Fruit fly (Drosophila melanogaster): Measurements from ENCODE around the gene DIP-gamma.

Gene DIP-gamma

DNA sequence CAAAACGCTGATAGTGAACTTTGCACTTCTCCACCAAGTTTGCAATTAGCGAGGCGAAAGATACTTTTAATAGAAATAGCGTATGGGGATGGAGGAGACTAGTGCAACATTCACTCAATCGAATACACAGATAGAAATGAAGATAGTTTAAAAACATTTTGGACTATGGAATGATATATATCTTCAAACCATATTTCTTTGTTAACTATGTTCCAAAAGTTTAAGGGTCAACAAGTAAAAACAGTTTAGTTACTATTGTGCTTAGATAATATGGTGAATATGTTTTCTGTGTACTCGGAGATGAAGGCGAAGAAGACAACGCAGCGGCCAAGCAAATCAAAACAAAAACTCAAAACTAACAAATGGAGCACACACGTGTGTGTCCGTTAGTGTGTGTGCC lies 66.0 kb downstream of the DIP-gamma start:
- TF ChIP-seq fd59A (GFP tag; optimal IDR thresholded peaks at IDR 0.05) (no peak), net (GFP tag; optimal IDR thresholded peaks at IDR 0.05) (no peak), CG6854 (GFP tag; optimal IDR thresholded peaks at IDR 0.05) (no peak), pdm3 (GFP tag; optimal IDR thresholded peaks at IDR 0.05) (no peak), Hr4 (GFP tag; optimal IDR thresholded peaks at IDR 0.05) (peak; percentile 41), Sox102F (GFP tag; optimal IDR thresholded peaks at IDR 0.05) (no peak), Ets21C (GFP tag; optimal IDR thresholded peaks at IDR 0.05) (no peak), CG3919 (GFP tag; optimal IDR thresholded peaks at IDR 0.05) (peak; percentile 16), eg (GFP tag; IDR thresholded peaks at IDR 0.05) (peak; percentile 60), Hr39 (GFP tag; optimal IDR thresholded peaks at IDR 0.05) (no peak), CG1621 (tag; optimal IDR thresholded peaks at IDR 0.05) (no peak), CG6808 (GFP tag; optimal IDR thresholded peaks at IDR 0.05) (no peak), Smox (GFP tag; optimal IDR thresholded peaks at IDR 0.05) (no peak), salr (GFP tag; optimal IDR thresholded peaks at IDR 0.05) (no peak), CG3032 (tag; optimal IDR thresholded peaks at IDR 0.05) (no peak), fd85E (GFP tag; optimal IDR thresholded peaks at IDR 0.05) (no peak), CG6276 (GFP tag; optimal IDR thresholded peaks at IDR 0.05) (peak; percentile 35), CG9139 (GFP tag; optimal IDR thresholded peaks at IDR 0.05) (no peak), spab (GFP tag; optimal IDR thresholded peaks at IDR 0.05) (no peak), esn (GFP tag; optimal IDR thresholded peaks at IDR 0.05) (no peak), Eip75B (GFP tag; optimal IDR thresholded peaks at IDR 0.05) (no peak), Met (GFP tag; optimal IDR thresholded peaks at IDR 0.05) (no peak), CG10631 (GFP tag; optimal IDR thresholded peaks at IDR 0.05) (peak; percentile 22), Lpt (GFP tag; optimal IDR thresholded peaks at IDR 0.05) (no peak), CG8119 (GFP tag; IDR thresholded peaks at IDR 0.05) (peak; percentile 50; the same call in 1 of the 3 replicates), Hr38 (GFP tag; optimal IDR thresholded peaks at IDR 0.05) (no peak), CG11902 (GFP tag; optimal IDR thresholded peaks at IDR 0.05) (no peak), dsx (GFP tag; optimal IDR thresholded peaks at IDR 0.05; ENCODE audit: poor library complexity, severe bottlenecking) (no peak), CG31627 (GFP tag; optimal IDR thresholded peaks at IDR 0.05) (no peak), lz (GFP tag; optimal IDR thresholded peaks at IDR 0.05) (no peak), achi (GFP tag; optimal IDR thresholded peaks at IDR 0.05) (peak; percentile 22), CG4318 (GFP tag; optimal IDR thresholded peaks at IDR 0.05) (no peak), CG6163 (GFP tag; IDR thresholded peaks at IDR 0.05) (peak; percentile 36; the same call in 1 of the 3 replicates), CG15336 (GFP tag; IDR thresholded peaks at IDR 0.05) (peak; percentile 53; the same call in 1 of the 2 replicates), Sox14 (GFP tag; optimal IDR thresholded peaks at IDR 0.05) (no peak), CG32006 (GFP tag; optimal IDR thresholded peaks at IDR 0.05) (peak; percentile 44), CG11762 (GFP tag; optimal IDR thresholded peaks at IDR 0.05; ENCODE audit: insufficient read depth) (no peak), CG7368 (GFP tag; optimal IDR thresholded peaks at IDR 0.05) (no peak), dac (GFP tag; optimal IDR thresholded peaks at IDR 0.05) (no peak), Sox15 (GFP tag; optimal IDR thresholded peaks at IDR 0.05) (no peak), CG16779 (tag; optimal IDR thresholded peaks at IDR 0.05) (no peak), CG8632 (GFP tag; optimal IDR thresholded peaks at IDR 0.05) (no peak), Blimp-1 (GFP tag; optimal IDR thresholded peaks at IDR 0.05) (no peak), CG11294 (GFP tag; IDR thresholded peaks at IDR 0.05) (no peak), fkh (GFP tag; optimal IDR thresholded peaks at IDR 0.05) (no peak), acj6 (GFP tag; optimal IDR thresholded peaks at IDR 0.05) (no peak), topi (GFP tag; optimal IDR thresholded peaks at IDR 0.05) (no peak), svp (GFP tag) (no peak), Ets96B (tag; optimal IDR thresholded peaks at IDR 0.05) (no peak), CG10669 (GFP tag; optimal IDR thresholded peaks at IDR 0.05) (no peak), cyc (GFP tag; optimal IDR thresholded peaks at IDR 0.05) (no peak), Gug (GFP tag; IDR thresholded peaks at IDR 0.05) (no peak), CG34406 (GFP tag; optimal IDR thresholded peaks at IDR 0.05) (no peak)
